Fruit fly (Drosophila melanogaster): ENCODE data around the gene CG31642.
A peak's percentile ranks its signal among the peaks of the same experiment; 100 is the strongest.

Gene CG31642

dm6 chr2L:6085733-6086317 lies 32.5 kb upstream of the CG31642 start (continued):
- no peak for TF ChIP-seq CG34224 (GFP tag; IDR thresholded peaks at IDR 0.05; ENCODE audit: partially characterized antibody)
- no peak for TF ChIP-seq CG33557 (GFP tag; optimal IDR thresholded peaks at IDR 0.05)
- TF ChIP-seq trem (tag; optimal IDR thresholded peaks at IDR 0.05): no peak
- peak; percentile 18 for TF ChIP-seq schlank (tag; optimal IDR thresholded peaks at IDR 0.05)
- no peak for TF ChIP-seq pzg (GFP tag; optimal IDR thresholded peaks at IDR 0.05)
- TF ChIP-seq bsh (GFP tag; optimal IDR thresholded peaks at IDR 0.05): no peak
- TF ChIP-seq CG7271 (tag; optimal IDR thresholded peaks at IDR 0.05): no peak
- no peak for TF ChIP-seq CG8944 (GFP tag; optimal IDR thresholded peaks at IDR 0.05)
- TF ChIP-seq run (tag; optimal IDR thresholded peaks at IDR 0.05): no peak
- no peak for TF ChIP-seq fd3F (GFP tag; optimal IDR thresholded peaks at IDR 0.05)
- no peak for TF ChIP-seq amos (GFP tag; IDR thresholded peaks at IDR 0.05; ENCODE audit: partially characterized antibody)
- no peak for TF ChIP-seq CG4707 (GFP tag; optimal IDR thresholded peaks at IDR 0.05)
- no peak for TF ChIP-seq bowl (GFP tag; IDR thresholded peaks at IDR 0.05)
- TF ChIP-seq klu (GFP tag; IDR thresholded peaks at IDR 0.05): no peak
- peak; percentile 23 for TF ChIP-seq caup (GFP tag; optimal IDR thresholded peaks at IDR 0.05; ENCODE audit: severe bottlenecking)
- TF ChIP-seq dimm (GFP tag; IDR thresholded peaks at IDR 0.05): no peak
- TF ChIP-seq CG11398 (GFP tag; optimal IDR thresholded peaks at IDR 0.05): no peak
- TF ChIP-seq mld (GFP tag; IDR thresholded peaks at IDR 0.05; ENCODE audit: partially characterized antibody): no peak
- TF ChIP-seq fd102C (GFP tag; optimal IDR thresholded peaks at IDR 0.05): no peak
- TF ChIP-seq CG4360 (GFP tag; IDR thresholded peaks at IDR 0.05): no peak
- TF ChIP-seq CG15479 (GFP tag; optimal IDR thresholded peaks at IDR 0.05): no peak
- TF ChIP-seq CG11696 (GFP tag; IDR thresholded peaks at IDR 0.05): no peak
- TF ChIP-seq Aef1 (GFP tag; IDR thresholded peaks at IDR 0.05): no peak
- TF ChIP-seq eyg (GFP tag; optimal IDR thresholded peaks at IDR 0.05): no peak
- peak; percentile 10 for TF ChIP-seq ftz-f1 (GFP tag; optimal IDR thresholded peaks at IDR 0.05)
- TF ChIP-seq CG12155 (GFP tag; optimal IDR thresholded peaks at IDR 0.05): peak; percentile 23
- no peak for TF ChIP-seq prd (optimal IDR thresholded peaks at IDR 0.05)
- no peak for TF ChIP-seq prd (GFP tag; IDR thresholded peaks at IDR 0.05)
- TF ChIP-seq D19B (GFP tag; optimal IDR thresholded peaks at IDR 0.05): no peak
- no peak for TF ChIP-seq bigmax (GFP tag; optimal IDR thresholded peaks at IDR 0.05)
- TF ChIP-seq tll (GFP tag; optimal IDR thresholded peaks at IDR 0.05): no peak
- no peak for TF ChIP-seq CG12391 (tag; optimal IDR thresholded peaks at IDR 0.05)
- no peak for TF ChIP-seq psq (GFP tag; optimal IDR thresholded peaks at IDR 0.05)
- TF ChIP-seq Dll (GFP tag; IDR thresholded peaks at IDR 0.05; ENCODE audit: partially characterized antibody): no peak
- TF ChIP-seq CG9215 (GFP tag; IDR thresholded peaks at IDR 0.05): no peak
- TF ChIP-seq CG16813 (GFP tag; IDR thresholded peaks at IDR 0.05; ENCODE audit: partially characterized antibody): no peak
- no peak for TF ChIP-seq wek (GFP tag; optimal IDR thresholded peaks at IDR 0.05)
- no peak for TF ChIP-seq Lpt (GFP tag; optimal IDR thresholded peaks at IDR 0.05)
- TF ChIP-seq pita (GFP tag; optimal IDR thresholded peaks at IDR 0.05): no peak
- TF ChIP-seq CG1792 (GFP tag; optimal IDR thresholded peaks at IDR 0.05): no peak
- TF ChIP-seq Sry-β (GFP tag; optimal IDR thresholded peaks at IDR 0.05): no peak
- no peak for TF ChIP-seq Hand (GFP tag; optimal IDR thresholded peaks at IDR 0.05)
- no peak for TF ChIP-seq chm (GFP tag; IDR thresholded peaks at IDR 0.05)

Measured in whole organism, embryonic.